Worm (Caenorhabditis elegans): Measurements from ENCODE around the gene str-69.

Gene str-69

DNA sequence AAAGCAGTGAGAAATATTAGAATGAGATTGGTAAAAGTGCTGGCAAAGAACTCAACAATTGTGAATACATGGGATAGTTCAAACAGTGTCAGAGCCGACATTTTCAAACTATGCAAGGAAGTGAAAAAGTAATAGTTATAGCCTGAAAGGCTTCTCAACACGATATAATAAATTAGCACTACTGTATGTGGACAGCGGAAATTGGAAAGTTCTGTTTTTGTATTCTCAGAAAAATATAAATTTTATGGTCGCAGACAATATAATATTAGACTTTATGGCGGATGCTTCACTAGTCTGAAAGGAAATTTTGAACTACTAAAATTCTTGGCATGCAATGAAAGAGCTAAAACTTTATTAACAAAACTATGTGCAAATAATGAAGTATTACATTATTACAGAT is at the start of gene str-69:
TSS of gene str-69 (minus strand) at position 101 of the 400 bp plus-strand sequence.
- TF ChIP-seq klf-2 (GFP tag; conservative IDR thresholded peaks at IDR 0.05): no peak
- no peak for TF ChIP-seq ztf-23 (GFP tag; IDR thresholded peaks at IDR 0.05)

DNA sequence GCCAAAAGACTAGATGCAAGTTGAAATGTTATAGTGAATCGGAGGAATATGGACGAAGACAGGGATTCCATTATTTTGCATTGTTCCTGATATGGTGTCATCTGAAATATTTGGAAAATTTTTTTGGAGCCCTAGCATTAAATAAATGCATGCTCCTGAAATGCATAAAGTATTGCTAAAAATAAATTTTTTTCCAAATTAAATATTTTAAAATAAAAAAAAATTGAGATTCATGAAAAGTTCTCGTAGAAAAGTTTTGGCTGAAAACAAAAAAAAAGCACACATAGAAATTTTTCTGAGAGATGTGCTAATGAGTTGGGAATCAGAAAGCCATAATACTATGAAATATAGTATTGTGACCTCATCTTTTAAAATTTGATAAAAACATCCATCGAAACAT is 49.4 kb upstream of the str-69 start, which contains the start of gene srab-7:
TSS of gene srab-7 (minus strand) at position 101 of the 400 bp plus-strand sequence.
- no peak for TF ChIP-seq ref-1 (GFP tag; conservative IDR thresholded peaks at IDR 0.05)
- no peak for TF ChIP-seq klf-2 (GFP tag; conservative IDR thresholded peaks at IDR 0.05)
- TF ChIP-seq ztf-29 (GFP tag; IDR thresholded peaks at IDR 0.05): no peak
- TF ChIP-seq cog-1 (tag; optimal IDR thresholded peaks at IDR 0.05): no peak
- no peak for TF ChIP-seq med-1 (GFP tag; optimal IDR thresholded peaks at IDR 0.05; ENCODE audit: insufficient read depth)
- TF ChIP-seq ztf-23 (GFP tag; IDR thresholded peaks at IDR 0.05): no peak
- TF ChIP-seq tab-1 (GFP tag; IDR thresholded peaks at IDR 0.05): no peak
- no peak for TF ChIP-seq T22C8.4 (GFP tag; IDR thresholded peaks at IDR 0.05)
- TF ChIP-seq flt-1 (GFP tag; IDR thresholded peaks at IDR 0.05): no peak

DNA sequence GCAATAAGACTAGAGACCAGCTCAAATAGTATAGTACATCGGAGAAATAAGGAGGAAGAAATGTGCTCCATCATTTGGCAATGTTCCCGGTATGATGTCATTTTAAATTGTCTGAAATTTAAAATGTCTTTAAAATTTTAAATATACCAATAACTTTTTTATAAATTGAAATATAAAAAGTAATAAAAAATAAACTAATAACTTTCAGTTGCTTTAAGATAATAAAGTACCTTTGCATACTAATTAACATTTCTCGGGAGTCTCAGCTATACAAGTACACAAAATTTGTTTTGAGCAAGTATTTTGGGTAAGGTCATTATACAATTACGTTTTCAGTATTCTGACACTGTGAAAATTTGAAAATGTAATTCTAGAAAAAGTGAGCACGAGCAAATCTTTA is 46.2 kb upstream of the str-69 start, which contains the start of gene srab-6:
TSS of gene srab-6 (minus strand) at position 101 of the 400 bp plus-strand sequence.
- TF ChIP-seq klf-2 (GFP tag; conservative IDR thresholded peaks at IDR 0.05) (no peak), med-1 (GFP tag; optimal IDR thresholded peaks at IDR 0.05; ENCODE audit: insufficient read depth) (no peak), ref-1 (GFP tag; conservative IDR thresholded peaks at IDR 0.05) (no peak), tab-1 (GFP tag; IDR thresholded peaks at IDR 0.05) (no peak), T22C8.4 (GFP tag; IDR thresholded peaks at IDR 0.05) (no peak), ztf-29 (GFP tag; IDR thresholded peaks at IDR 0.05) (no peak), cog-1 (tag; optimal IDR thresholded peaks at IDR 0.05) (no peak), ztf-23 (GFP tag; IDR thresholded peaks at IDR 0.05) (no peak), flt-1 (GFP tag; IDR thresholded peaks at IDR 0.05) (no peak)

DNA sequence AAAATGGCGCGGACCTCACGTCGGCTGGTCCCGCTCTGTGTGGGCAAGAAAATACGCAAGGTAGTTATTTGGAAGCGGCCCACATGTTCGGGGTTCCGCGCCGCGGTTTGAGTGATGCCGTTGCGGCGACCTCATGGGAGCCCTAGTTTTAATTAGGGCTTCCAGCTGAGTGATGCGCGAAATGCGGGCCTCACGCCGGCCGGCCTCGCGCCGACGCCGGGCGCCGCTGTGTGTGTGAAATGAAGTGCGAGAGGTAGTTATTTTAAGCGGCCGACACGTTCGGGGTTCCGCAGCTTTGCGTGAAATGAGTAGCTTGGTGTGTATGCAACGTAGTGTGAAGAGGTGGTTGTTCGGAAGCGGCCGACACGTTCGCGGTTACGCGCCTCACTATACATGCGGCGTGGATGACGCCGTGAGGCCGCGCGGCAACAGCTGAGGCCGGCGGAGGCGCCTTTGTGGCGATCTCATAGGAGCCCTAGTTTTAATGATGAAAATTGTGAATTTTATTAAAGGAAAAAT is 44.3 kb upstream of the str-69 start:
- no peak for TF ChIP-seq ztf-23 (GFP tag; IDR thresholded peaks at IDR 0.05)

DNA sequence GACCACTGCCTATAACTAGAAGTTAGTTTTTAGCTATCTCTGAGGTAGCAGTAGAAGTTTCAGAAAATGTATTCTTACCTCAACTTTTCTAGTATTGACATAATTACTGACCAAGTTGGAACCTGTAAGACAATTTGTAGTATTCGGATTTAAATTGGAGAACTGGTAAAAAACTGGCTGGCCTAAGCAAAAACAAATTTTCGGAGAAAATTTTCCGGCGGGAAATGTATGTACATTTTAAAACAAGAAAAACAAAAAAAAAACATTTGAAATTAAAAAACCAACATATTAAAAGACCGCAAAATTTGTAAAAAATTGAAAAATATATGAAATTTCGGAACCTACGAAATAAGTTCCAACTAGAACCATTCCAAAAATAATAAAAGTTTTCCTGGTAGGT is 41.2 kb upstream of the str-69 start, which contains the start of gene srab-11:
TSS of gene srab-11 (minus strand) at position 101 of the 400 bp plus-strand sequence.
- TF ChIP-seq cog-1 (tag; optimal IDR thresholded peaks at IDR 0.05) (no peak), ref-1 (GFP tag; conservative IDR thresholded peaks at IDR 0.05) (no peak), tab-1 (GFP tag; IDR thresholded peaks at IDR 0.05) (no peak), ztf-23 (GFP tag; IDR thresholded peaks at IDR 0.05) (no peak), T22C8.4 (GFP tag; IDR thresholded peaks at IDR 0.05) (no peak), ztf-29 (GFP tag; IDR thresholded peaks at IDR 0.05) (no peak), flt-1 (GFP tag; IDR thresholded peaks at IDR 0.05) (no peak), med-1 (GFP tag; optimal IDR thresholded peaks at IDR 0.05; ENCODE audit: insufficient read depth) (no peak), klf-2 (GFP tag; conservative IDR thresholded peaks at IDR 0.05) (no peak)

DNA sequence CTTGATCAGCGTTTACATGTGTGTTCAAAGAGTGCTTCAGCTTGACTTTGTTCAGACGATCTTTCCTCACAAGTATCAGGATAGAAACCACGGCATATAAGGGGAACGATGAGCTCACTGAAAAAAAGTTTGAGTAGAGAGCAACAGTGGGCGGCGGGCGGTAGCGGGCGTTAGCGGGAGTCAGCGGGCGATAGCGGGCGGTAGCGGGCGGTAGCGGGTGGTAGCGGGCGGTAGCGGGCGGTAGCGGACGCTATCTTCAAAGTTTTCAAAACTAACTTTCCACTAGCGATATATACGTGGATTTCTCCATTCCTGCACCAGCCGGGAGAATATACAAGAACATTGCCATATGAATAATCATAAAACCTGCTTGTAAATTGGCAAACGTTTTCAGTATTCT is 39.5 kb upstream of the str-69 start:
- TF ChIP-seq tab-1 (GFP tag; IDR thresholded peaks at IDR 0.05) (0 out of 2 replicates have a peak, but pooled peaks have one; percentile 37), med-1 (GFP tag; optimal IDR thresholded peaks at IDR 0.05; ENCODE audit: insufficient read depth) (no peak)

DNA sequence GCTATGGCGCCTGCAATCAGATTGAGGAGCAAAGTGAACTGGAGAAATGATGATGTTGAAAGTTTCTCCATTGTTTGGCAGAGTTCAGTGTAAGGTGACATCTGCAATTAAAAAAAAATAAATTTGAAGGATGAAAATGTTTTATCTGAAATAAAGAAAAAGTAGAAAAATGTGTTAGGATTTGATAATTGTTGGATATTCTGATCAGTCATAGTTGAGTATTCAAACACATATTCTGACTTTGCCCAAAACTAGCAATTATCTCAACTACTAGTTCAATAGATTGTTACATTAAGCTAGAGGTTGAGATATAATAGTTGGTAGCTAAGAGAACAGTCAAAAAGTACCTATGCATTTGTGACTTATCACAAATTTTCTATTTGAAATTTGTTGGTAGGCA is 38.8 kb upstream of the str-69 start, which contains the start of gene srab-10:
TSS of gene srab-10 (minus strand) at position 101 of the 400 bp plus-strand sequence.
- TF ChIP-seq med-1 (GFP tag; optimal IDR thresholded peaks at IDR 0.05; ENCODE audit: insufficient read depth) (no peak), klf-2 (GFP tag; conservative IDR thresholded peaks at IDR 0.05) (no peak)

DNA sequence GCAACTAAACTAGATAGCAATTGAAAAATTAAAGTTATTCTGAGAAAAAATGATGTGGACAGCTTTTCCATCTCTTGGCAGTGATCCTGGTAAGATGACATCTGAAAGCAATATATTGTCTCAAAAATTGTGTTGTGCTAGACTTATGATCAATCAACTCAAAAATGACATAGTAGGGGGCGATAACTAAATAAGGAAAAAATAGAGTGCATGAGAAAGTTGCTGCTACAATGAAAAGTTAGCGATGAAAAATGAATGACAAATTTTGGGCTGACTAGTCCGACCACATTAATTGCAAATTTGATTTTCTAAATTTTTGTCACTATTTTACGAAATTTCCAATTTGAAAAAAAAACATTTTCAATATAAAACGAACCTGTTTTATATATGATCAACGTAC is 35.5 kb upstream of the str-69 start, which contains the start of gene srab-9:
TSS of gene srab-9 (minus strand) at position 101 of the 400 bp plus-strand sequence.
- TF ChIP-seq T22C8.4 (GFP tag; IDR thresholded peaks at IDR 0.05) (no peak), cog-1 (tag; optimal IDR thresholded peaks at IDR 0.05) (no peak), tab-1 (GFP tag; IDR thresholded peaks at IDR 0.05) (no peak), ref-1 (GFP tag; conservative IDR thresholded peaks at IDR 0.05) (no peak), klf-2 (GFP tag; conservative IDR thresholded peaks at IDR 0.05) (no peak), med-1 (GFP tag; optimal IDR thresholded peaks at IDR 0.05; ENCODE audit: insufficient read depth) (no peak), flt-1 (GFP tag; IDR thresholded peaks at IDR 0.05) (no peak), ztf-29 (GFP tag; IDR thresholded peaks at IDR 0.05) (no peak)

DNA sequence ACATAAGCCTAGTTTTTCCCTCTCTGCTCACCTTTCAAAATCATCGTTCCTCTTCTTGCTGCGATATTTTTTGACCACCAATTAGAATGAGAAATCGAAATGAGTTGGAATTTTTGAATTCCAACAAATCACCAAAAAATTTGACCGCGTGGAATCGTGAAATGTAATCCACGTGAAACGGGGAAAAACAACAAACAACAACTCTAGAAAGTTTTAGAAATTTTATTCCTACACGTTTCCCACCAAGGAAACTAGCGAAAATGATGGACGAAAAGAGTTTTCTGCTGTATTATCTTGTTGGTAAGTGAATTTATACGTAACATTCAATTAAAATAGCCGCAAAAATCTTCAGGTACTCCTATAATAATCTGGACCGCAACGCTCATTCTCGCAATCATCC is 32.8 kb upstream of the str-69 start, which contains the start of the genes irld-3 and F02C9.1:
TSS of gene irld-3 (minus strand) at position 101 of the 400 bp plus-strand sequence.
TSS of gene F02C9.1 (plus strand) at position 216 of the 400 bp plus-strand sequence.
- TF ChIP-seq klf-2 (GFP tag; conservative IDR thresholded peaks at IDR 0.05) (no peak), ref-1 (GFP tag; conservative IDR thresholded peaks at IDR 0.05) (no peak), ztf-23 (GFP tag; IDR thresholded peaks at IDR 0.05) (no peak), cog-1 (tag; optimal IDR thresholded peaks at IDR 0.05) (no peak), flt-1 (GFP tag; IDR thresholded peaks at IDR 0.05) (no peak), ztf-29 (GFP tag; IDR thresholded peaks at IDR 0.05) (no peak), T22C8.4 (GFP tag; IDR thresholded peaks at IDR 0.05) (no peak), med-1 (GFP tag; optimal IDR thresholded peaks at IDR 0.05; ENCODE audit: insufficient read depth) (no peak), tab-1 (GFP tag; IDR thresholded peaks at IDR 0.05) (no peak)

DNA sequence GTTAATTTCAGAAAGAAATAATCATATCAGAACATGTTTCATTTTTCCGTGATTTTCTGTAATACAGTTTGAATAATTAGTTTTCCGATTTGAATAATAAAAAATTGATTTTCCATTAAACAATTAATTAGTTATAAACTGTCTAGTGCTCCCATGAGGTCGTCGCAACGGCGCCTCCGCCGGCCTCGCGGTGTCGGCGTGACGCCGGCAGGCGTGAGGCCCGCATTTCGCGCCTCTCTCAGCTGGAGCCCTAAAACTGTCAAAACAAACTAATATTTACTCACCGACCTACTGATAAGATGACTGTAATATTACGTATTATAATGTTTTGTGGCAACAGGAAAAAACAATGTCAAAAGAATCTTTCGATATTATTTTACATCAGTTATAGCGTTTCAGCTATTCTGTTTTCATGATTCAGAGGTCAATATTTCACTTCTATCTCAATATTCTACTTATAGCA is 27.6 kb upstream of the str-69 start, which contains the start of gene F02C9.2:
TSS of gene F02C9.2 (plus strand) at position 413 of the 463 bp plus-strand sequence.
- TF ChIP-seq T22C8.4 (GFP tag; IDR thresholded peaks at IDR 0.05) (no peak), med-1 (GFP tag; optimal IDR thresholded peaks at IDR 0.05; ENCODE audit: insufficient read depth) (no peak), cog-1 (tag; optimal IDR thresholded peaks at IDR 0.05) (no peak), tab-1 (GFP tag; IDR thresholded peaks at IDR 0.05) (no peak), ztf-23 (GFP tag; IDR thresholded peaks at IDR 0.05) (no peak), ref-1 (GFP tag; conservative IDR thresholded peaks at IDR 0.05) (no peak), klf-2 (GFP tag; conservative IDR thresholded peaks at IDR 0.05) (no peak), ztf-29 (GFP tag; IDR thresholded peaks at IDR 0.05) (no peak), flt-1 (GFP tag; IDR thresholded peaks at IDR 0.05) (no peak)

All from whole organism, midembryonic.